Fruit fly (Drosophila melanogaster) S2 (cell line): ENCODE data around the gene CG18048.

ENCODE experiments used
- CG8478 ChIP-seq: fragments of >200 bp; optimal IDR thresholded peaks from 2 replicates; lab custom pipeline; 2018
- CTCF ChIP-seq, 2 experiments: fragments of >200 bp; optimal IDR thresholded peaks; 2 replicates each; lab custom pipeline; 2018

dm6 chr3R:6374307-6374574 lies 28.3 kb downstream of the CG18048 start, which contains the start of gene CG42564:
- TF ChIP-seq CG8478 = no peak
- TF ChIP-seq CTCF (optimal IDR thresholded peaks at IDR 0.05; lab: Kevin White, UChicago) = no peak
